Worm (Caenorhabditis elegans) whole organism, young adult: ENCODE measurements around the gene ilys-6.

Source experiments
- B0035.1 ChIP-seq: sonication (generic microtip); optimal IDR thresholded peaks from 2 replicates; lab custom pipeline; 2016; ENCODE audit warnings: missing genetic modification characterization, mild to moderate bottlenecking, missing compliant biosample characterization, missing genotype, missing genetic modification reagents
- B0261.1 ChIP-seq: sonication (generic microtip); optimal IDR thresholded peaks from 2 replicates; lab custom pipeline; 2016; ENCODE audit warnings: mild to moderate bottlenecking, missing genetic modification characterization, moderate library complexity, missing compliant biosample characterization
- B0336.3 ChIP-seq: fragments of 200-800 bp; sonication (Bioruptor generic); IDR thresholded peaks from 2 replicates; pipeline ENCODE4 v1.3.6; 2022; ENCODE audit warnings: missing genetic modification characterization, missing compliant biosample characterization
- C06A6.2 ChIP-seq: fragments of 200-800 bp; sonication (Bioruptor generic); conservative IDR thresholded peaks from 2 replicates; pipeline ENCODE4 v1.3.6; 2022; ENCODE audit warnings: missing genetic modification characterization, missing compliant biosample characterization
- D2030.7 ChIP-seq: fragments of 200-800 bp; sonication (Bioruptor generic); IDR thresholded peaks from 2 replicates; pipeline ENCODE4 v1.3.6; 2022; ENCODE audit warnings: missing genetic modification reagents, missing genetic modification characterization, missing compliant biosample characterization
- F10E7.11 ChIP-seq: sonication (generic microtip); optimal IDR thresholded peaks from 2 replicates; lab custom pipeline; 2017; ENCODE audit warnings: mild to moderate bottlenecking, missing genetic modification characterization, moderate library complexity, missing compliant biosample characterization
- F22D6.2 ChIP-seq: sonication (generic microtip); optimal IDR thresholded peaks from 2 replicates; lab custom pipeline; 2016; ENCODE audit warnings: mild to moderate bottlenecking, missing genetic modification characterization, missing compliant biosample characterization
- F23B12.7 ChIP-seq: sonication (generic microtip); optimal IDR thresholded peaks from 2 replicates; lab custom pipeline; 2017; ENCODE audit warnings: missing genetic modification characterization, mild to moderate bottlenecking, missing compliant biosample characterization, antibody characterized with exemption, moderate library complexity; ENCODE audit not compliant: insufficient read depth
- F37B4.10 ChIP-seq: fragments of 200-800 bp; sonication (Bioruptor generic); IDR thresholded peaks from 2 replicates; pipeline ENCODE4 v1.3.6; 2022; ENCODE audit warnings: missing genetic modification characterization, missing compliant biosample characterization
- F49E8.2 ChIP-seq: sonication (generic microtip); optimal IDR thresholded peaks from 3 replicates; lab custom pipeline; 2017; ENCODE audit warnings: missing genetic modification characterization, mild to moderate bottlenecking, missing compliant biosample characterization, antibody characterized with exemption, moderate library complexity; ENCODE audit not compliant: insufficient read depth
- K11D2.4 ChIP-seq: fragments of 200-800 bp; sonication (Bioruptor generic); IDR thresholded peaks from 2 replicates; pipeline ENCODE4 v1.3.6; 2022; ENCODE audit warnings: missing genetic modification reagents, missing genetic modification characterization, missing compliant biosample characterization
- Y53F4B.3 ChIP-seq: fragments of 200-800 bp; sonication (Bioruptor generic); IDR thresholded peaks from 2 replicates; pipeline ENCODE4 v1.3.6; 2022; ENCODE audit warnings: missing genetic modification reagents, missing genetic modification characterization, missing compliant biosample characterization
- Y56A3A.18 ChIP-seq: fragments of 200-800 bp; sonication (Bioruptor generic); IDR thresholded peaks from 2 replicates; pipeline ENCODE4 v1.3.6; 2022; ENCODE audit warnings: missing genetic modification reagents, missing genetic modification characterization, missing compliant biosample characterization
- Y79H2A.3 ChIP-seq: fragments of 200-800 bp; sonication (Bioruptor generic); conservative IDR thresholded peaks from 2 replicates; pipeline ENCODE4 v1.3.6; 2022; ENCODE audit warnings: missing genetic modification reagents, missing genetic modification characterization, missing compliant biosample characterization
- ama-1 ChIP-seq, 3 experiments: fragments of 150-350 bp in 1 of 3; sonication (generic microtip) in 2 of 3; optimal IDR thresholded peaks; 2 replicates each; lab custom pipeline; 2014 to 2018; ENCODE audit warnings: missing biosample characterization in 2 of 3, missing genetic modification characterization in 2 of 3, missing genetic modification reagents in 2 of 3
- aptf-2 ChIP-seq: fragments of 200-800 bp; sonication (Bioruptor generic); conservative IDR thresholded peaks from 2 replicates; pipeline ENCODE4 v1.3.6; 2022; ENCODE audit warnings: missing genetic modification reagents, missing genetic modification characterization, missing compliant biosample characterization
- aptf-3 ChIP-seq: fragments of 200-800 bp; sonication (Bioruptor generic); IDR thresholded peaks from 2 replicates; pipeline ENCODE4 v1.3.6; 2022; ENCODE audit warnings: missing genetic modification characterization, missing compliant biosample characterization
- attf-5 ChIP-seq: fragments of 200-800 bp; sonication (Bioruptor generic); optimal IDR thresholded peaks from 2 replicates; lab custom pipeline; 2018; ENCODE audit warnings: mild to moderate bottlenecking, missing genetic modification characterization, missing compliant biosample characterization
- ccch-3 ChIP-seq: fragments of 200-800 bp; sonication (Bioruptor generic); optimal IDR thresholded peaks from 2 replicates; lab custom pipeline; 2018; ENCODE audit warnings: mild to moderate bottlenecking, missing genetic modification characterization, missing compliant biosample characterization
- ceh-40 ChIP-seq: fragments of 200-800 bp; sonication (Bioruptor generic); IDR thresholded peaks from 2 replicates; pipeline ENCODE4 v1.3.6; 2022; ENCODE audit warnings: missing genetic modification characterization, missing compliant biosample characterization
- ceh-58 ChIP-seq: fragments of 200-800 bp; sonication (Bioruptor generic); IDR thresholded peaks from 2 replicates; pipeline ENCODE4 v1.3.6; 2022; ENCODE audit warnings: missing genetic modification characterization, missing compliant biosample characterization
- ceh-79 ChIP-seq: sonication (generic microtip); optimal IDR thresholded peaks from 2 replicates; lab custom pipeline; 2017; ENCODE audit warnings: mild to moderate bottlenecking, missing genetic modification characterization, missing compliant biosample characterization
- dpff-1 ChIP-seq: sonication (generic microtip); optimal IDR thresholded peaks from 2 replicates; lab custom pipeline; 2017; ENCODE audit warnings: mild to moderate bottlenecking, missing genetic modification characterization, missing compliant biosample characterization
- efl-1 ChIP-seq: fragments of 150-350 bp; optimal IDR thresholded peaks from 2 replicates; lab custom pipeline; 2014; ENCODE audit warnings: missing biosample characterization, missing genetic modification reagents, missing genetic modification characterization
- ekl-4 ChIP-seq: fragments of 200-800 bp; sonication (Bioruptor generic); IDR thresholded peaks from 2 replicates; pipeline ENCODE4 v1.3.6; 2022; ENCODE audit warnings: missing genetic modification reagents, missing genetic modification characterization, missing compliant biosample characterization
- lin-26 ChIP-seq: fragments of 200-800 bp; sonication (Bioruptor generic); IDR thresholded peaks from 2 replicates; pipeline ENCODE4 v1.3.6; 2022; ENCODE audit warnings: missing genetic modification reagents, missing genetic modification characterization, missing compliant biosample characterization
- lin-35 ChIP-seq, 3 experiments: fragments of 150-350 bp in 2 of 3; sonication (generic microtip) in 1 of 3; optimal IDR thresholded peaks; 2 replicates each; lab custom pipeline; 2014 to 2018; ENCODE audit warnings: missing biosample characterization in 3 of 3, missing genetic modification characterization in 3 of 3, missing genetic modification reagents in 3 of 3
- lsl-1 ChIP-seq: fragments of 200-800 bp; sonication (Bioruptor generic); optimal IDR thresholded peaks from 2 replicates; lab custom pipeline; 2018; ENCODE audit warnings: mild to moderate bottlenecking, missing genetic modification characterization, moderate library complexity, missing compliant biosample characterization
- madf-10 ChIP-seq: sonication (generic microtip); optimal IDR thresholded peaks from 2 replicates; lab custom pipeline; 2016; ENCODE audit warnings: mild to moderate bottlenecking, missing genetic modification characterization, missing compliant biosample characterization
- madf-3 ChIP-seq: fragments of 200-800 bp; sonication (Bioruptor generic); IDR thresholded peaks from 2 replicates; pipeline ENCODE4 v1.3.6; 2022; ENCODE audit warnings: missing genetic modification reagents, missing genetic modification characterization, missing compliant biosample characterization
- mel-28 ChIP-seq: sonication (generic microtip); optimal IDR thresholded peaks from 2 replicates; lab custom pipeline; 2016; ENCODE audit warnings: borderline replicate concordance, mild to moderate bottlenecking, missing genetic modification characterization, missing compliant biosample characterization
- mes-4 ChIP-seq: sonication (generic microtip); optimal IDR thresholded peaks from 2 replicates; lab custom pipeline; 2016; ENCODE audit warnings: missing genotype, missing genetic modification characterization, missing compliant biosample characterization
- nfya-1 ChIP-seq: sonication (generic microtip); optimal IDR thresholded peaks from 2 replicates; lab custom pipeline; 2017; ENCODE audit warnings: antibody characterized with exemption, missing compliant biosample characterization, missing genetic modification characterization, borderline replicate concordance; ENCODE audit not compliant: insufficient read depth
- nhr-90 ChIP-seq: sonication (generic microtip); optimal IDR thresholded peaks from 2 replicates; lab custom pipeline; 2016; ENCODE audit warnings: missing genotype, mild to moderate bottlenecking, missing genetic modification characterization, missing compliant biosample characterization
- pbrm-1 ChIP-seq: fragments of 200-800 bp; sonication (Bioruptor generic); IDR thresholded peaks from 2 replicates; pipeline ENCODE4 v1.3.6; 2022; ENCODE audit warnings: missing genetic modification reagents, missing genetic modification characterization, missing compliant biosample characterization
- pha-4 ChIP-seq: fragments of 150-350 bp; sonication (generic microtip); optimal IDR thresholded peaks from 2 replicates; lab custom pipeline; 2014; ENCODE audit warnings: missing biosample characterization, missing genetic modification reagents, missing genetic modification characterization
- rcor-1 ChIP-seq: fragments of 200-800 bp; sonication (Bioruptor generic); IDR thresholded peaks from 2 replicates; pipeline ENCODE4 v1.3.6; 2022; ENCODE audit warnings: missing genetic modification reagents, missing genetic modification characterization, missing compliant biosample characterization
- rec-8 ChIP-seq, 2 experiments: sonication (generic microtip); optimal IDR thresholded peaks; 2 replicates each; lab custom pipeline; 2016; ENCODE audit warnings: mild to moderate bottlenecking in 2 of 2, missing genetic modification characterization in 2 of 2, missing genetic modification reagents in 2 of 2, missing genotype in 2 of 2, missing biosample characterization in 1 of 2, missing compliant biosample characterization in 1 of 2, moderate library complexity in 1 of 2
- snpc-1.1 ChIP-seq: sonication (generic microtip); optimal IDR thresholded peaks from 2 replicates; lab custom pipeline; 2017; ENCODE audit warnings: missing genetic modification characterization, mild to moderate bottlenecking, missing compliant biosample characterization, antibody characterized with exemption, moderate library complexity, missing genotype, missing genetic modification reagents; ENCODE audit not compliant: insufficient read depth
- snpc-1.3 ChIP-seq: sonication (generic microtip); optimal IDR thresholded peaks from 2 replicates; lab custom pipeline; 2017; ENCODE audit warnings: missing genetic modification characterization, mild to moderate bottlenecking, missing compliant biosample characterization, antibody characterized with exemption, moderate library complexity, missing genotype, missing genetic modification reagents; ENCODE audit not compliant: insufficient read depth
- snpc-3.4 ChIP-seq: sonication (generic microtip); optimal IDR thresholded peaks from 2 replicates; lab custom pipeline; 2017; ENCODE audit warnings: missing genetic modification characterization, mild to moderate bottlenecking, missing compliant biosample characterization, antibody characterized with exemption, moderate library complexity, missing genotype, missing genetic modification reagents
- somi-1 ChIP-seq: fragments of 200-800 bp; sonication (Bioruptor generic); optimal IDR thresholded peaks from 2 replicates; lab custom pipeline; 2018; ENCODE audit warnings: mild to moderate bottlenecking, missing genetic modification characterization, missing compliant biosample characterization
- tbp1 ChIP-seq: fragments of 200-800 bp; sonication (Bioruptor generic); optimal IDR thresholded peaks from 2 replicates; lab custom pipeline; 2018; ENCODE audit warnings: mild to moderate bottlenecking, missing genetic modification characterization, missing compliant biosample characterization
- unc-130 ChIP-seq: sonication (generic microtip); optimal IDR thresholded peaks from 2 replicates; lab custom pipeline; 2016; ENCODE audit warnings: missing genetic modification reagents, missing genetic modification characterization, missing compliant biosample characterization
- unc-62 ChIP-seq: fragments of 150-350 bp; optimal IDR thresholded peaks from 2 replicates; lab custom pipeline; 2014; ENCODE audit warnings: missing biosample characterization, missing genetic modification reagents, missing genetic modification characterization
- zfh-2 ChIP-seq: fragments of 200-800 bp; sonication (Bioruptor generic); conservative IDR thresholded peaks from 2 replicates; pipeline ENCODE4 v1.3.6; 2022; ENCODE audit warnings: missing genetic modification reagents, missing genetic modification characterization, missing compliant biosample characterization
- zim-3 ChIP-seq: sonication (generic microtip); optimal IDR thresholded peaks from 2 replicates; lab custom pipeline; 2017; ENCODE audit warnings: mild to moderate bottlenecking, missing genetic modification characterization, moderate library complexity, missing compliant biosample characterization

Gene ilys-6

DNA sequence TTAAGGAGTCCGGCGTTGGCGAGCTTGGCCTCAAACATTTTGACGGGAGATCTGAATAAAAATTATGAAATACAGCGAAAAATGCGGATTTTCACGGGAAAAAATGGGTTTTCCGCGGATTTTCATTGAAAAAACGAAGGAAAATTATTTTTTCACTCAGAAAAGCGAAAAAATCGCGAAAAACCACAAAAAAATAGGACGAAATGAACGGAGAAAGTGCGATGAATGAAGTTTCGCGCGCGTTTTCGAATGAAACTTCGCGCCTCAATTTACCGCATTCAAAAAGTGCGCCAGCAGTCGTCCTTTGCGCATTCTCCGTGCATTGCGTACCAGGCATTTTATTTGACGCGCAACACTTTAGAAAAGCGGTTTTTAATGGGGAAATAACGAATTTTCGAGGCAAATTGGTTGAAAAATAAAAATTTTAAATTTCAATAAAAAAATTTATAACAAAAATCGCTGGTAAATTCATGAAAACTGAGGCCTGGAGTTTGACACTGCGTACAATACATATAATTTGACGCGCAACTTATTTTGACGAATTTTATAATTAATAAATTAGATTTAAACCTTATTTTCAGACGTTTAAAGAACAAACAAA, 14.0 kb downstream of the ilys-6 start, which contains the start of gene pcn-1 (continued):
- no peak for TF ChIP-seq ama-1 (optimal IDR thresholded peaks at IDR 0.05; lab: Kevin White, UChicago)
- peak in 1 of 2 experiments; percentile 23 for TF ChIP-seq ama-1 (GFP tag; optimal IDR thresholded peaks at IDR 0.05; lab: Kevin White, UChicago)
- peak; percentile 86 for TF ChIP-seq madf-10 (tag; lab: Kevin White, UChicago)
- TF ChIP-seq Y53F4B.3 (GFP tag; lab: Robert Waterston, UW): no peak
- no peak for TF ChIP-seq ceh-40 (GFP tag; lab: Robert Waterston, UW)
- no peak for TF ChIP-seq lin-26
- TF ChIP-seq snpc-1.1 (tag; lab: Kevin White, UChicago): peak; percentile 72
- peak; percentile 62 for TF ChIP-seq F10E7.11 (tag; lab: Kevin White, UChicago)
- peak; percentile 86 for TF ChIP-seq Y79H2A.3 (GFP tag; lab: Robert Waterston, UW)
- TF ChIP-seq rec-8 (tag; optimal IDR thresholded peaks at IDR 0.05; lab: Kevin White, UChicago): peak in 1 of 2 experiments; percentile 9
- no peak for TF ChIP-seq unc-62 (GFP tag; lab: Kevin White, UChicago)
- no peak for TF ChIP-seq nhr-90 (tag; lab: Kevin White, UChicago)
- TF ChIP-seq rcor-1 (GFP tag; lab: Robert Waterston, UW): peak; percentile 95
- peak; percentile 86 for TF ChIP-seq snpc-3.4 (tag; lab: Kevin White, UChicago)
- TF ChIP-seq nfya-1: no peak
- peak; percentile 80 for TF ChIP-seq F49E8.2 (tag; lab: Kevin White, UChicago)
- TF ChIP-seq D2030.7: peak; percentile 97
- TF ChIP-seq B0035.1 (tag; lab: Kevin White, UChicago): peak; percentile 85
- peak; percentile 86 for TF ChIP-seq Y56A3A.18 (GFP tag; lab: Robert Waterston, UW)
- TF ChIP-seq tbp1 (GFP tag; lab: Kevin White, UChicago): peak; percentile 76
- peak; percentile 52 for TF ChIP-seq snpc-1.3
- peak; percentile 80 for TF ChIP-seq F22D6.2 (tag; lab: Kevin White, UChicago)
- peak; percentile 97 for TF ChIP-seq attf-5 (GFP tag; lab: Kevin White, UChicago)
- peak; percentile 99 for TF ChIP-seq B0336.3 (GFP tag; lab: Robert Waterston, UW)
- no peak for TF ChIP-seq ceh-58
- TF ChIP-seq F37B4.10 (GFP tag; lab: Robert Waterston, UW): peak; percentile 93
- TF ChIP-seq ccch-3 (GFP tag; lab: Kevin White, UChicago): peak; percentile 26
- TF ChIP-seq lsl-1 (GFP tag; lab: Kevin White, UChicago): peak; percentile 92
- TF ChIP-seq zim-3: no peak
- TF ChIP-seq F23B12.7: peak; percentile 76
- peak; percentile 24 for TF ChIP-seq dpff-1 (tag; lab: Kevin White, UChicago)
- no peak for TF ChIP-seq mes-4 (tag; lab: Kevin White, UChicago)
- TF ChIP-seq, all 124 proteins: peak for 93

DNA sequence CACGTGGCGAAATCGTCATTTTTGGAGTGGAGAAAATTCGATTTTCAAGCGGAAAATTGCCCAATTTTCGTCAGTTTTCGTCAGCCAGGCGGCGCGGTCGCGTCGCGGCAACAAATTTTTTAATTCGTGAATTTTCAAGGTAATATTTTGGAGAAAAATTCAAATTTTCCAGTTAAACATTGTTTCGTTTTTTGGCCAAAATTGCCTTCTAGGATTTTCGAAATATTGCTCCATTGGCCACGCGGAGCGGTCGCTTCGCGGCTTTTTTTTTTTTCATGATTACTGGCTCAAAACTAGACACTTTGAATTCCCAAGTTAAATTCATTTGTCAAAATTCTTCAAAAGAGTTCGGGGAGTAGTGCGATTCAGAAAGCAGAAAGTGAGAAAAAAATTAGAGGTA, 15.8 kb downstream of the ilys-6 start:
- TF ChIP-seq lsl-1 (GFP tag; lab: Kevin White, UChicago) (peak; percentile 33), K11D2.4 (GFP tag; lab: Robert Waterston, UW) (no peak), zfh-2 (GFP tag; lab: Robert Waterston, UW) (no peak), aptf-3 (GFP tag; lab: Robert Waterston, UW) (no peak), madf-3 (GFP tag; lab: Robert Waterston, UW) (peak; percentile 77; the same call in 1 of the 2 replicates), somi-1 (GFP tag; lab: Kevin White, UChicago) (no peak), B0261.1 (tag; lab: Kevin White, UChicago) (no peak), efl-1 (peak; percentile 27), aptf-2 (GFP tag; lab: Robert Waterston, UW) (no peak), lin-35 (GFP tag; optimal IDR thresholded peaks at IDR 0.05; lab: Kevin White, UChicago) (peak in 1 of 3 experiments; percentile 36), F37B4.10 (GFP tag; lab: Robert Waterston, UW) (no peak), C06A6.2 (GFP tag; lab: Robert Waterston, UW) (no peak), pha-4 (tag; lab: Kevin White, UChicago) (no peak), unc-130 (GFP tag; lab: Kevin White, UChicago) (peak; percentile 43), ekl-4 (peak; percentile 69), ceh-79 (tag; lab: Kevin White, UChicago) (no peak), mel-28 (no peak), pbrm-1 (GFP tag; lab: Robert Waterston, UW) (peak; percentile 56)
